Fruit fly (Drosophila melanogaster): Measurements from ENCODE around the gene CG32109.

CG32109 gene

DNA sequence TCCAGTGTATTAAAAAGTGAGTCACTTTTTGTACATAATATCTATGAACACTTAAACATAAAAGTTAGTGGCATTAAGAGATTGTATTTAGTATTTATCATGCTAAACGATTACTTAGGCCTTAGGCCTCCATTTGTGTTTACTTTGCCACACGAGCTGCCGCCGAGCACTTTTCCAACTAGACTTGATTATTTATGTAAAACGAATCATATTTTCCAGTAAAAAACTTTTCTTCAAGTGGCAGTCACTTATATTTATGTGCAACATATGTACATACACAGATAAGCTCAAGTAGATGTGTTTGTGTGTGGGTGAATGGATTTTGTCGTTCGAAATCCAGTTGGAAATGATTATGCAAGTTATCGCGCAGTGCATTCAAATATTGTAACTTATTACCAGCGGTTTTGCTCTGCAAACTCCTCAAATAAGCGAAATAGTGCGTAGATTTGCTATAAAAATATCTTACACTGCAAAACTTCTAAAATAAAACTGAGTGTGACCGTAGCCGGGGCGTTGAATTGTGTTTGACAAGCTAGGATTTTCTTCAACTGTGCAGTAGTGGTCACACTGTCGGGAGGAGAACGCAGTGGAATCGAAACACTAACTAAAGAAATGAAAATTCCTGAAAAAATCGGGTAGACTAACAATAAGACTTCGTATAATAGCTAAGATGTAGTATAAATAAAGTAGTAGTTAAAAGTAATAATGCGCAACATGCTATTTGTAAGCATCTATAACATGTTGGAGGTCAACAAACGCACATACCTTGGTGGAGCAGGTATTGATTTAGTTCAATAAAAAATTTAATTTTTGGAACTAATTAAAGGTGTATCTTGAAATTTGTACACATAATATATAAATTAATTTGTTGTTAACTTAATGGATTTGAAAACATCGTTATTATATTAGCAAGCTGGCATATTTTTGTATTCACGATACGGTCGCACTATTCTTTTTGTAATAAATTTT lies 4.7 kb downstream of the CG32109 start, which contains the start of the genes Klc and CG10984 (continued):
- TF ChIP-seq fd96Cb (tag; optimal IDR thresholded peaks at IDR 0.05) (peak; percentile 55), sna (GFP tag; IDR thresholded peaks at IDR 0.05; ENCODE audit: partially characterized antibody) (no peak), esg (GFP tag; conservative IDR thresholded peaks at IDR 0.05) (peak; percentile 72), lola (GFP tag; optimal IDR thresholded peaks at IDR 0.05) (no peak), CG1603 (tag; optimal IDR thresholded peaks at IDR 0.05) (peak; percentile 51), peb (GFP tag; IDR thresholded peaks at IDR 0.05) (0 out of 2 replicates have a peak, but pooled peaks have one; percentile 14), CG16815 (GFP tag; optimal IDR thresholded peaks at IDR 0.05) (peak; percentile 18), CG7987 (GFP tag; optimal IDR thresholded peaks at IDR 0.05) (no peak), CTCF (GFP tag; optimal IDR thresholded peaks at IDR 0.05) (no peak), CG12155 (GFP tag; optimal IDR thresholded peaks at IDR 0.05) (peak; percentile 18), CG10267 (tag; optimal IDR thresholded peaks at IDR 0.05) (peak; percentile 42), luna (GFP tag; optimal IDR thresholded peaks at IDR 0.05) (peak; percentile 40), eyg (GFP tag; optimal IDR thresholded peaks at IDR 0.05) (peak; percentile 58), sima (GFP tag; optimal IDR thresholded peaks at IDR 0.05) (peak; percentile 13), hkb (optimal IDR thresholded peaks at IDR 0.05) (no peak), hkb (GFP tag; IDR thresholded peaks at IDR 0.05) (peak; percentile 80), corto (GFP tag; optimal IDR thresholded peaks at IDR 0.05) (peak; percentile 7), kay (GFP tag; optimal IDR thresholded peaks at IDR 0.05) (peak; percentile 90), Hmx (GFP tag; optimal IDR thresholded peaks at IDR 0.05) (no peak), HLH54F (GFP tag; optimal IDR thresholded peaks at IDR 0.05) (peak; percentile 47), fru (optimal IDR thresholded peaks at IDR 0.05) (no peak), CG15514 (GFP tag; optimal IDR thresholded peaks at IDR 0.05) (peak; percentile 57), ham (GFP tag; IDR thresholded peaks at IDR 0.05) (no peak), zen (tag; optimal IDR thresholded peaks at IDR 0.05) (no peak), jing (GFP tag; optimal IDR thresholded peaks at IDR 0.05) (no peak), CG17186 (GFP tag; optimal IDR thresholded peaks at IDR 0.05) (no peak), Rfx (GFP tag; IDR thresholded peaks at IDR 0.05) (peak; percentile 86; the same call in 1 of the 2 replicates), CG30020 (tag; optimal IDR thresholded peaks at IDR 0.05) (peak; percentile 89), Dbx (GFP tag; IDR thresholded peaks at IDR 0.05) (peak; percentile 81; the same call in 2 of the 3 replicates), zfh1 (GFP tag; IDR thresholded peaks at IDR 0.05) (peak; percentile 82), GATAe (GFP tag; conservative IDR thresholded peaks at IDR 0.05) (no peak; the same call in 1 of the 2 replicates), abd-A (tag; optimal IDR thresholded peaks at IDR 0.05) (no peak), CG4730 (GFP tag; IDR thresholded peaks at IDR 0.05) (no peak; the same call in 1 of the 2 replicates), CG15479 (GFP tag; optimal IDR thresholded peaks at IDR 0.05) (no peak), Meics (GFP tag; optimal IDR thresholded peaks at IDR 0.05) (no peak), nom (GFP tag; optimal IDR thresholded peaks at IDR 0.05) (peak; percentile 57), BtbVII (GFP tag; optimal IDR thresholded peaks at IDR 0.05) (peak; percentile 50), insv (GFP tag; optimal IDR thresholded peaks at IDR 0.05) (no peak), CG16779 (GFP tag; IDR thresholded peaks at IDR 0.05) (peak; percentile 69; the same call in 1 of the 2 replicates), CG2712 (tag; optimal IDR thresholded peaks at IDR 0.05) (peak; percentile 61), wdn (GFP tag; IDR thresholded peaks at IDR 0.05) (0 out of 2 replicates have a peak, but pooled peaks have one; percentile 10), Med (GFP tag) (peak; percentile 94), Six4 (GFP tag; optimal IDR thresholded peaks at IDR 0.05) (peak; percentile 56), oc (tag; optimal IDR thresholded peaks at IDR 0.05) (no peak), hth (optimal IDR thresholded peaks at IDR 0.05) (no peak), CG8290 (GFP tag; optimal IDR thresholded peaks at IDR 0.05) (no peak), CG8290 (tag; optimal IDR thresholded peaks at IDR 0.05) (no peak), Hr78 (GFP tag; optimal IDR thresholded peaks at IDR 0.05) (no peak), hb (GFP tag; IDR thresholded peaks at IDR 0.05; ENCODE audit: partially characterized antibody) (no peak)
